Fruit fly (Drosophila melanogaster): ENCODE results near the gene CG14332.

Gene CG14332

DNA sequence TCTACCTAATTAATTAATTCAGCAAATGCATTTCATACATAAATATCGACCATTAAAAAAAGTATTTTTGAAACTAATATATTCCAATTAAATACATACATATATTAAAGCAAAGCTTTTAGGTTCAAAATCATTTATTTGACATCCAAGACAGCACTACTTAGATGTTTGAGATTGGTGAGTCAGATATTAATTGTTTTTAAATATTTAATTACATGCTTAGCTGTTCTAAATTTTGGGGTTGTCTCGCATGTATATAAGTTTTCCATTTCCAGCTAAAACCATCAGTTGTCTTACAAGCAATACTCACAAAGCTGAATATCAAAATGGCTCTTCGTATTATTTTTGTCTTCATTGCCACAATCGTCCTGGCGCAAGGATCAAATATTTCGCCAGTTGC is 3.5 kb downstream of the CG14332 start, which contains the start of gene CG42834:
Gene CG42834, plus strand, starts transcription at position 301 of the 400 bp plus-strand sequence.
- TF ChIP-seq Myc (optimal IDR thresholded peaks at IDR 0.05) (no peak), h (optimal IDR thresholded peaks at IDR 0.05) (no peak), psq (optimal IDR thresholded peaks at IDR 0.05) (no peak), Sin3A (optimal IDR thresholded peaks at IDR 0.05) (no peak), insv (optimal IDR thresholded peaks at IDR 0.05) (no peak), ttk (optimal IDR thresholded peaks at IDR 0.05) (no peak)

DNA sequence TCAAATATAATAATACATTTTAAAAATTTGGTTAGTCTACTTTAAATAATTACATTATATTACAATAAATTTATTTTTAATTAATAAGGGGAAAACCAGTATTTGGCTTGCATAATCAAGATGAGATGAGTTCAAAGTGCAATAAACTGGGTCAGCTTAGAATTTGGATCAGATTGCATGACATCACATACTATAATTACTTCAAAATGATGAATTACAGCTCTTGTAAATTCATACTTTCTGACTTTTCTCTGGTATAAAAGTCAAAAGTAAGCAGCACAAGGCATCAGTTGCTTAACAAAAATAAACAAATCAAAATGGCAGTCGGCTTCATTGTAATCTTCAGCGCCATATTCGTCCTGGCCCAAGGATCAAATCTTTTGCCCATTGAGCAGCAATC is 4.8 kb downstream of the CG14332 start, which contains the start of gene CG33333:
Gene CG33333, plus strand, starts transcription at position 301 of the 400 bp plus-strand sequence.
- TF ChIP-seq psq (optimal IDR thresholded peaks at IDR 0.05) (no peak), insv (optimal IDR thresholded peaks at IDR 0.05) (no peak), Myc (optimal IDR thresholded peaks at IDR 0.05) (no peak), ttk (optimal IDR thresholded peaks at IDR 0.05) (no peak), Sin3A (optimal IDR thresholded peaks at IDR 0.05) (no peak), h (optimal IDR thresholded peaks at IDR 0.05) (no peak)

DNA sequence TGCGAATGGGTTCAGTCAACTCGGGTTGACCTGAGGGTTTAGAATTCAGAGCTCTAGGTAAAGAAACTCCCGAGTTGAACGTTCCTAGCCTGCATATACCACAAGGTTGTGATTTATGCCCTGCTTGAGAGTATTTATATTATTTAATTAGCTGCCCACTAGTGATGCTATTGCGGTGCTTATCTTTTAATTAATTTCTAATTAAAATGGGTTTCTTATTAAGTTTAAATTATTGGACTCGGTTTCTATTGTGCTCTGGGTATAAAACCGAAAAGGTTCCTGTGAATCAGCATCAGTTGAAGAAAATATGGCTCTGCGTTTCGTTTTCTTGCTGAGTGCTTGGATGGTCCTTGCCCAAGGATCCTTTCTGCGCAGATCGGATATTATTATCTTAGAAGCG is 6.6 kb downstream of the CG14332 start, which contains the start of gene CG5866:
Gene CG5866, plus strand, starts transcription at position 301 of the 400 bp plus-strand sequence.
- TF ChIP-seq psq (optimal IDR thresholded peaks at IDR 0.05) (no peak), Sin3A (optimal IDR thresholded peaks at IDR 0.05) (no peak), Myc (optimal IDR thresholded peaks at IDR 0.05) (no peak), h (optimal IDR thresholded peaks at IDR 0.05) (no peak), insv (optimal IDR thresholded peaks at IDR 0.05) (no peak), ttk (optimal IDR thresholded peaks at IDR 0.05) (no peak)

DNA sequence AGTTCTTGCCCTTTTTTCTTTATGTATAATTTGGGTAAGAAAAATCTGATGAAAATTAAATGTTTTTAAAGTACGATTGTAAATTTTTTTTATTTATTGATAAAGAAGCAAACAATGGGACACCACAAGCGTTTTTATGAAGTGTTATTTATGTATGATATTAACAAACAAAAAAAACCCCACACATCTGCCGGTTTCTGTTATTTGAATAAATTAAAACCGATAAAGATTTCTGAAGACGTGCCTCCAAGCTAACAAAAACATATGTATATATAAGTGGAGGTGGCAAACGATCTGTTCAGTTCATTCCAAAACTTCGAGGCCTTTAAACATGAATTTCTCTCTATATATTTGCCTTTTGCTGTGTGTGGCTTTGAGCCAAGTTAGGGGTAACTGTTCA is 8.4 kb downstream of the CG14332 start, which contains the start of gene CG42822:
Gene CG42822, plus strand, starts transcription at position 301 of the 400 bp plus-strand sequence.
- TF ChIP-seq ttk (optimal IDR thresholded peaks at IDR 0.05) (no peak), Myc (optimal IDR thresholded peaks at IDR 0.05) (no peak), Sin3A (optimal IDR thresholded peaks at IDR 0.05) (no peak), psq (optimal IDR thresholded peaks at IDR 0.05) (no peak), h (optimal IDR thresholded peaks at IDR 0.05) (no peak), insv (optimal IDR thresholded peaks at IDR 0.05) (no peak)

DNA sequence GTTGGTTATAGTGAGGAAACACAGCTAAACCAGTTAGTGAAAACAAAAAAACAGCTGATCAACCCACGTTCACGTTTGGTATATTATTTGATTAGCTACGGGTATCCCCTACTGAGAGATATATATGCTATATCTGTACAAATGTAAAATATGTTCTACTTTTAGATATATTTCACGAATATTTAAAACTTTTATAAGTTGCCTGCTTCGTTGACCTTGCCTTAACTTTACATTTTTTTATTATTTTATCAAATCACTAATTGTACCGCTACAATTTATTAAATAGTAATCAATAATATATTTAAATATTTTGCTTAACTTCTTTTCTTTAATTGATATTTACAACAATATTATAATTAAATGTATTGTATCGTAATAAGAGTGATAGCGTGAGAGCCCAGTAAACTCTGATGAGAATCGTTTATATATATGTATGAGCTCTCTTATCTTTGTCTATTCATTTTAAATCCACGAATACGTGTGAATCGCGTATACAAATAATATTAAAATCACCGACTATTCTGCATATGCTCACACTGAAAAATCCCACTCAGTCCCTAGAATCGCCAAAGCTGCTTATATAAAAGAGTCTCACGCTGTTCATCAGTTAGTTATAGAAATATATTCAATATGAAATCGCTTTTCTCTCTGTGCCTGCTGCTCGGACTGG is 9.4 kb downstream of the CG14332 start, which contains the start of gene CG42821:
Gene CG42821, plus strand, starts transcription at position 620 of the 670 bp plus-strand sequence.
- TF ChIP-seq insv (optimal IDR thresholded peaks at IDR 0.05) (no peak), Sin3A (optimal IDR thresholded peaks at IDR 0.05) (no peak)

DNA sequence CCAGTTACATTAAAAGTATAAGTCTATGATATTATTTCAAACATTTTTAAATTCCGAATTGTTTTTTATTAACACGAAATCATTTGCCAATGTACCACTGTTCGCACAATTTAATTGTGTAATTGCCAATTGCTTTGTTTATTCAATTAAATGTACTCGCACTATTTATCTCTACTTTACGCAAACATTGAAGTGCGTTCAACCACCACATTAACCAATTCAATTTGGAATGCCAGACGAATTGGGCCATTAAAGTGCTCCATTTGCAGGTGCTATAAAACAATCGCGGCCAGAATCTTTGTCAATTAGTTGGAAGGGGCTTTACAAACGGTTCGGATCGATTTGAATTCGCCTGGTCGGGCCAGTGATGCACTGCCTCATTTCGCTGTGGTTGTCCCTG is 11.2 kb downstream of the CG14332 start, which contains the start of gene CG5863:
Gene CG5863, plus strand, starts transcription at position 301 of the 400 bp plus-strand sequence.
- TF ChIP-seq ttk (optimal IDR thresholded peaks at IDR 0.05) (no peak), Sin3A (optimal IDR thresholded peaks at IDR 0.05) (no peak), Myc (optimal IDR thresholded peaks at IDR 0.05) (no peak), insv (optimal IDR thresholded peaks at IDR 0.05) (no peak), h (optimal IDR thresholded peaks at IDR 0.05) (no peak), psq (optimal IDR thresholded peaks at IDR 0.05) (no peak)

DNA sequence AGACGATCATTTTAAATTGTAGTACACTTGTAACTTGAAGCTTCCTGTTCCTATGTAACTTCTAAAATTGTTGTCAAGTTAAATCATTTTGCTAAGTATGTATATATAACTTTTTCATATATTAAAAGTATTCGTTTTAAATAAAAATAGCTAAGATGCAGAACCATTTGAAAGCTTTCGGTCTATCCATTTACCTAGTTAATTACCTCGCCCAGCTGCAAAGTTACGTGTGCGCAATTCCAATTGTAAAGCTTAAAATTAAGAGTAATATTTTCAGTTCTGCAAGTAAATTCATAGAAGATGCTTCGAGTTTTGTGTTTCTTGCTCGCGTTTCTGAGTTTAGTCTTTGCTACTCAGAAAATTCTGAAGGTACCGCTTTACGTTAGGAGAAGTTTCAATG is 12.7 kb downstream of the CG14332 start, which contains the start of gene CG5860:
Gene CG5860, plus strand, starts transcription at position 301 of the 400 bp plus-strand sequence.
- no peak for TF ChIP-seq h (optimal IDR thresholded peaks at IDR 0.05)
- TF ChIP-seq Sin3A (optimal IDR thresholded peaks at IDR 0.05) = no peak
- TF ChIP-seq psq (optimal IDR thresholded peaks at IDR 0.05) = no peak

DNA sequence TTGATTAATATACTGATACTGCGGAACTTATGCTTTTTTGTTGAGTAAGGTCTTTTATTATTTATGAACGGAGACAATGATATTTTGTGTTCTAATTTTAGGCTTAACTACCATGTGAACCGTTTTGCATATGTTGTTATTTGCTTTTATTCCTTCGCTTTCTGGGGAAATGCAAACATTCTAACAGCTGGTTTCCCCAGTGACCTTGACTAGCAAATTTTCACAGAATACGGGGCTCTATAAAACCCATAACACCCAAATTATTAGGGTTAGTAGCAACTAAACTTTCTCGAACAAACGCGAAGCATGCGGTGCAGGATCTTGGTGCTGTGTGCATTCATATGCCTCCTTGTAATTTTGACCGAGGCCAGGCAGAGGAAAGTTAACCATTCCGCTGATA is 14.4 kb downstream of the CG14332 start, which contains the start of gene CG17283:
Gene CG17283, plus strand, starts transcription at position 301 of the 400 bp plus-strand sequence.
- no peak for TF ChIP-seq ttk (optimal IDR thresholded peaks at IDR 0.05)
- no peak for TF ChIP-seq h (optimal IDR thresholded peaks at IDR 0.05)
- no peak for TF ChIP-seq Myc (optimal IDR thresholded peaks at IDR 0.05)
- no peak for TF ChIP-seq insv (optimal IDR thresholded peaks at IDR 0.05)
- TF ChIP-seq psq (optimal IDR thresholded peaks at IDR 0.05) = no peak
- TF ChIP-seq Sin3A (optimal IDR thresholded peaks at IDR 0.05) = no peak

DNA sequence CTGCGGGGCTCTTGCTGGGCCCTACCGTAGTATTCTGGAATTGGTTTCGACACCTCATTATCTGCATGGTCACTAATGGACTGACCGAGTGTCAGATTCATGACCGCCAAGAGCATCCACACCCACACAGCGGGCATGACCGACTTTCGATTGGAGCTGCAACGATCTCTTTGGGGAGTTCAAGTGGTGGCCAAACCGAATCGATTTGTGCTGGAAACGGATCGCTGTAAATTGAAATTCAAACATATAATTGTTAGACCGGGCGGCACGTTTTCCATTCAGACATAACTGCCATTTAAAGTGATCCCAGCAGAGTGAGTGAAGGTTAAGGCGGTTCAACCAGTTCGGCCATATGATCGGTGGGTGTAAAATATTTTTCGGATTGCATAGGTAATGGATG is 15.6 kb downstream of the CG14332 start, which contains the start of the genes CG42824 and CG42798:
Gene CG42824, minus strand, starts transcription at position 101 of the 400 bp plus-strand sequence.
Gene CG42798, plus strand, starts transcription at position 268 of the 400 bp plus-strand sequence.
- TF ChIP-seq psq (optimal IDR thresholded peaks at IDR 0.05) (no peak), h (optimal IDR thresholded peaks at IDR 0.05) (no peak), ttk (optimal IDR thresholded peaks at IDR 0.05) (no peak), Myc (optimal IDR thresholded peaks at IDR 0.05) (no peak), insv (optimal IDR thresholded peaks at IDR 0.05) (no peak), Sin3A (optimal IDR thresholded peaks at IDR 0.05) (no peak)

DNA sequence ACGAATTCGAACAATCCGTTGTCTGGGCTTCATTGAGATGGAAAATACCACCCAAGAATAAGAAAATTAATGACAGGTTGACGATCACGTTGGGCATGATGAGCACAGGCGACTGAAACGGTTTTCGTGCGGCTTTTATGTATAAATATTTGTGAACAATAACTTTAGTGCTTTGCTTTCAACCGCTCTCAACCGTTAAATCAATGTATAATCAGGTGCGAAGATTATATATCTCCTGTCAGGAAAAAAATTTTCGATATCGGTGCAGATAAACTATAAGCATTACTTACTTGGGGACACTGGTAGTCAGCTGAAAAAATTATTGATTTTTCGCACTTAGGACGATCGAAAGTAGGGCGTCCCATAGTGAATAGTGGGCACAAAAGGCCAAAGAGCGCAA is 17.0 kb downstream of the CG14332 start, which contains the start of gene CG42823:
Gene CG42823, minus strand, starts transcription at position 101 of the 400 bp plus-strand sequence.
- TF ChIP-seq insv (optimal IDR thresholded peaks at IDR 0.05) (no peak), h (optimal IDR thresholded peaks at IDR 0.05) (no peak), psq (optimal IDR thresholded peaks at IDR 0.05) (no peak), ttk (optimal IDR thresholded peaks at IDR 0.05) (no peak), Myc (optimal IDR thresholded peaks at IDR 0.05) (no peak), Sin3A (optimal IDR thresholded peaks at IDR 0.05) (no peak)

DNA sequence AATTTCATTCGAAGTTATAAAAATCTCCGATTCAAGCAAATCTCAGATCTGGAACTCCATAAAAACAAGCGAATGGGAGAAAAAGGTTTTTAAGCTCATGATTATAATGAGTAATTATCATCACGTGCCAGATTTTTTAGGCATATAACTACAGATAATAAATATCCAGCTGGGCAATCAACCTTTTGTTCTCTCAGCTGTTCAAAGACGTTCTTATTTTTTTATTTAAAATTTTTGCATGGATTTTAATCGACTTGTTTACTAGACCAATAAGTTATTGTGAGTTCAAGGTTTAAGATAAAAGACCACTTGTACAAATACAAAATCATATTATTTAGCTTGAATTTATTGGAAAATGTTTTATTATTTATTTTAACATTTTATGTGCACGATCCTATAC is 17.8 kb downstream of the CG14332 start:
- no peak for TF ChIP-seq psq (optimal IDR thresholded peaks at IDR 0.05)
- TF ChIP-seq Myc (optimal IDR thresholded peaks at IDR 0.05) = no peak
- TF ChIP-seq insv (optimal IDR thresholded peaks at IDR 0.05) = no peak
- no peak for TF ChIP-seq ttk (optimal IDR thresholded peaks at IDR 0.05)
- TF ChIP-seq Sin3A (optimal IDR thresholded peaks at IDR 0.05) = no peak
- TF ChIP-seq h (optimal IDR thresholded peaks at IDR 0.05) = no peak

DNA sequence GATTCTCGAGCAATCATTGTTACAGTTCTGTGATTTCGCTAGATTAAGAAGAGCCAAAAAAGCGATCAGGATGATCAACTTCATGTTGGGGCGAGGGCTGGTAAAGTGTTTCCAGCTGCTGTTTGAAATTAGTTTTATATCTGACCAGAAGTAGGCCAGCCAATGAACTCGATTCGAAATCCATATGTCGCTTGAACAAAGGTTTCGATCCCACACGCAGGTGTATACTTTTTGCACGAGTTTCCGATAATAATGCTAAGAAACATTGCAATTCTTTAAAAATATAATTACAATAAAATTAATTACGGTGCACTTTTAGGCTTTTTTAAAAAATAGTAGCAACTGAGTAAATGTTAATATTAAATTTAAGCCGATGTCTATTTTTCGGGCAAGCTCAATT is 18.4 kb downstream of the CG14332 start, which contains the start of gene CG34280:
Gene CG34280, minus strand, starts transcription at position 101 of the 400 bp plus-strand sequence.
- TF ChIP-seq ttk (optimal IDR thresholded peaks at IDR 0.05) = no peak
- no peak for TF ChIP-seq Myc (optimal IDR thresholded peaks at IDR 0.05)
- no peak for TF ChIP-seq Sin3A (optimal IDR thresholded peaks at IDR 0.05)
- no peak for TF ChIP-seq h (optimal IDR thresholded peaks at IDR 0.05)
- no peak for TF ChIP-seq insv (optimal IDR thresholded peaks at IDR 0.05)
- TF ChIP-seq psq (optimal IDR thresholded peaks at IDR 0.05) = no peak
